Worm (Caenorhabditis elegans) whole organism, midembryonic: ENCODE data around the gene srt-11.

Source experiments
- T22C8.4 ChIP-seq: fragments of 200-800 bp; sonication (Bioruptor generic); IDR thresholded peaks from 2 replicates; pipeline ENCODE4 v1.3.6; 2022; ENCODE audit warnings: missing genetic modification characterization, missing compliant biosample characterization
- cog-1 ChIP-seq: sonication (generic microtip); optimal IDR thresholded peaks from 2 replicates; lab custom pipeline; 2016; ENCODE audit warnings: missing genetic modification characterization, missing compliant biosample characterization
- flt-1 ChIP-seq: fragments of 200-800 bp; sonication (Bioruptor generic); IDR thresholded peaks from 2 replicates; pipeline ENCODE4 v1.3.6; 2022; ENCODE audit warnings: missing genetic modification characterization, missing compliant biosample characterization
- klf-2 ChIP-seq: fragments of 200-800 bp; sonication (Bioruptor generic); conservative IDR thresholded peaks from 2 replicates; pipeline ENCODE4 v1.3.6; 2022; ENCODE audit warnings: missing genetic modification reagents, missing genetic modification characterization, missing compliant biosample characterization
- med-1 ChIP-seq: sonication (generic microtip); optimal IDR thresholded peaks from 2 replicates; lab custom pipeline; 2017; ENCODE audit warnings: missing genetic modification characterization, mild to moderate bottlenecking, missing compliant biosample characterization, antibody characterized with exemption, missing genetic modification reagents; ENCODE audit not compliant: insufficient read depth
- ref-1 ChIP-seq: fragments of 200-800 bp; sonication (Bioruptor generic); conservative IDR thresholded peaks from 2 replicates; pipeline ENCODE4 v1.3.6; 2022; ENCODE audit warnings: missing genetic modification reagents, missing genetic modification characterization, missing compliant biosample characterization
- tab-1 ChIP-seq: fragments of 200-800 bp; sonication (Bioruptor generic); IDR thresholded peaks from 2 replicates; pipeline ENCODE4 v1.3.6; 2022; ENCODE audit warnings: missing genetic modification characterization, missing compliant biosample characterization
- ztf-23 ChIP-seq: fragments of 200-800 bp; sonication (Bioruptor generic); IDR thresholded peaks from 2 replicates; pipeline ENCODE4 v1.3.6; 2022; ENCODE audit warnings: missing genetic modification reagents, missing genetic modification characterization, missing compliant biosample characterization
- ztf-29 ChIP-seq: fragments of 200-800 bp; sonication (Bioruptor generic); IDR thresholded peaks from 2 replicates; pipeline ENCODE4 v1.3.6; 2022; ENCODE audit warnings: missing genetic modification reagents, missing genetic modification characterization, missing compliant biosample characterization

srt-11 gene

DNA sequence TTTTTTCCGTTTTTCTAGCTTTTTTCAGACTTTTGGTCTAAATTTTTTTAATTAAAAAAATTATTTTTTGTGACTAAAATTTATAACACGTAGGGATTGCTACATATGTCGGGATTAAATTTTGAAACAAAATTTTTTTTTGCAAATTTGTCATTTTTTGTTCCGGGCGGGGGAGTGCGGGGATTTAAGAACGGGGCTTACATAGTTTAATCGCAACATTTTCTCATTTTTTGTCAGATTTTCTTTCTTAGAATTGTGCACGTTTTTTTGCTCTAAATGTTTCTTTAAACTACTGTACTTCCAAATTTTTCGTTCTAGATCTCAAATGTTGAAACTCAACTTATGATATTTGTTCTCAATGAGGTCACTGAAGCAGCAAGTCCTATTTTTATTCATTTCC lies 15.0 kb upstream of the srt-11 start, which contains the start of gene Y54E2A.10:
Y54E2A.10 (plus strand) TSS at position 301 of the 400 bp plus-strand sequence.
- no peak for TF ChIP-seq klf-2 (GFP tag; lab: Robert Waterston, UW)
- TF ChIP-seq med-1: no peak
- no peak for TF ChIP-seq ztf-29
- no peak for TF ChIP-seq flt-1 (GFP tag; lab: Robert Waterston, UW)
- TF ChIP-seq tab-1 (GFP tag; lab: Robert Waterston, UW): no peak
- no peak for TF ChIP-seq ztf-23 (GFP tag; lab: Robert Waterston, UW)
- TF ChIP-seq T22C8.4 (GFP tag; lab: Robert Waterston, UW): no peak
- no peak for TF ChIP-seq ref-1 (GFP tag; lab: Robert Waterston, UW)
- TF ChIP-seq cog-1 (tag; lab: Kevin White, UChicago): no peak

DNA sequence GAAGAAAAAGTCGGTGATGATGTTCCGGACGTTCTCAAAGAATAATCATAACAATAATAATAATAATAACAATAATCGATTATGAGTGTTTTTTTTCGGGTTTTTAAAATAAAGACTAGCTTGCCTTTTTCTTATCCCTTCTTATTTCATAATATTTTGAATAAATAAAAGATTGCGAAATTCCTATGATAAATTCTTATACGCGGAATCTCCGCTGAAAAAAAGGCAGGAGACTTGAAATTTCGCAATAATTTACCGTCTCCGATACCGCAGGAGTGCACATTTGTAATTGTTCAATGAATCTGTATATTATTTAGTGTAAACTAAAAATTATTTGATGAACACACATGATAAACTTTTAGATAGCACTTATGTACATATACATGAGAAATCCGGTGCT lies 13.3 kb upstream of the srt-11 start:
- TF ChIP-seq med-1 (no peak), tab-1 (GFP tag; lab: Robert Waterston, UW) (no peak), flt-1 (GFP tag; lab: Robert Waterston, UW) (no peak), ztf-29 (no peak), cog-1 (tag; lab: Kevin White, UChicago) (no peak), ref-1 (GFP tag; lab: Robert Waterston, UW) (no peak), ztf-23 (GFP tag; lab: Robert Waterston, UW) (no peak), klf-2 (GFP tag; lab: Robert Waterston, UW) (no peak)

DNA sequence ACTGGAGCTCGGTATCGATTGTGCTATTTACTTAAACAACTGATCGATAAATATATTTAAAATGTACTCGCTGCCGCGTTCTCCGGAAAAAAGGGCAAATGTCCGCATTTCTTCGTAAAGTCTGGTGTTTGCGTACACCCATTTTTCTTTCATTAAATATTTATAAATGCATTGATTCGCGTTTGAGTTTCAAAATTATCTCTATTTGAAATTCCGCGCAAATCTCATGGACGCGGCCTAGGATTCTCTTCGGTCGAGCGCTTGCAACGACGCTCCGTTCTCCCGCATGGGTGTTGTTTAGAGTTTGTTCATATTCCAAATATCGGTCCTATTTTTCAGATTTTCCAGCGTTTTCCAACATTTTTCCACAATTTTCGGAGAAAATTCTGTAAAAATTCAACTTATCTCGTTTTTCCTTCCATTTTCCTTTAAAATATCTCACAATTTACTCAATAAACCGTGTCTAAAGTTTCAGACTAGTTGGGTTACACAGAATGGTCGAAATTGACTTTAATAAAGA lies 10.8 kb upstream of the srt-11 start, which contains the start of gene eif-3.B:
eif-3.B (plus strand) TSS at position 470 of the 520 bp plus-strand sequence.
- TF ChIP-seq ref-1 (GFP tag; lab: Robert Waterston, UW) (no peak), klf-2 (GFP tag; lab: Robert Waterston, UW) (peak; percentile 63; the same call in 1 of the 2 replicates), cog-1 (tag; lab: Kevin White, UChicago) (peak; percentile 88), flt-1 (GFP tag; lab: Robert Waterston, UW) (peak; percentile 76), tab-1 (GFP tag; lab: Robert Waterston, UW) (no peak), T22C8.4 (GFP tag; lab: Robert Waterston, UW) (peak; percentile 74), ztf-23 (GFP tag; lab: Robert Waterston, UW) (peak; percentile 86), ztf-29 (no peak)

DNA sequence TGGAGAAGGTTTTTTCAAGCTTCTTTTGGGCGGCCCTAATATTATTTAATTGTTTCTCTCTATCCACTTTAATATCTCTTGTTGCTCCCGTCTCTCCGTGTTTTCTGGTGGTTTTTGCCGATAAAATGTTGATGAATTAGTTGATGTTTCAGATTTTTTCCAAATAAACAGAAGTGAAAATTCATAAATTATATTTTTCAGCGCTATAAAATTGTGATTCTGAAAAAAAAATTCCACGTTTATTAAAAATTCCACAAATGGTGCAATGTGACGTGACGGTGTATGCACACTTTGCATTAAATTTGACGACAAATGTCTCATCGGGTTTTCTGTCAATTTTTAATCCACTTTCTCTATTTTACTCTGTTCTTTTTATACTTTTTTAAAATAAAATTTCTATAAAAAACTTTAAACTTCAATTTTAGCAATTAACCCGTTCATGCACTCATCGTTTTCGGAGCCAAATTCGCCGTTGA lies 7.7 kb upstream of the srt-11 start, which contains the start of gene tbc-20:
tbc-20 (plus strand) TSS at position 426 of the 476 bp plus-strand sequence.
- TF ChIP-seq flt-1 (GFP tag; lab: Robert Waterston, UW): no peak
- TF ChIP-seq ztf-23 (GFP tag; lab: Robert Waterston, UW): no peak
- no peak for TF ChIP-seq ref-1 (GFP tag; lab: Robert Waterston, UW)
- TF ChIP-seq ztf-29: no peak
- TF ChIP-seq tab-1 (GFP tag; lab: Robert Waterston, UW): no peak
- no peak for TF ChIP-seq klf-2 (GFP tag; lab: Robert Waterston, UW)
- no peak for TF ChIP-seq T22C8.4 (GFP tag; lab: Robert Waterston, UW)
- TF ChIP-seq cog-1 (tag; lab: Kevin White, UChicago): no peak
- TF ChIP-seq med-1: no peak

DNA sequence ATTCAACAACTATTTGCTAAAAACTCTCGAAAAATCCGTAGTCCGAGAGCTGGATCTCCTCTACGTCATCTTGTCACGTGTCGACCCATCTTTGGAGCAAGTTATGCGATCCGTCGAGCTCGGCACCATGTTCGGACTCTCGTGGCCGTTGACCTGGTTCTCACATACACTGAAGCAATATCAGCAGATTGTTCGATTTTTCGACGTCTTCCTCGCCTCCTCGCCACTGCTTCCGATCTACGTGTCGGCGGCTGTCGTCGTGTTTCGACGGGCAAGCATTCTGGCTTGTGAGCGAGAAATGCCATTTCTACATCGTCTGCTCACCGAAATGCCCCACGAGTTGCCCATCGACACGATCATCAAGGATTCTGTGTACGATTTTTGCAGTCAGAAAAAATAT lies 6.4 kb upstream of the srt-11 start:
- no peak for TF ChIP-seq T22C8.4 (GFP tag; lab: Robert Waterston, UW)
- no peak for TF ChIP-seq cog-1 (tag; lab: Kevin White, UChicago)
- TF ChIP-seq tab-1 (GFP tag; lab: Robert Waterston, UW): no peak
- no peak for TF ChIP-seq ztf-29
- TF ChIP-seq flt-1 (GFP tag; lab: Robert Waterston, UW): no peak
- no peak for TF ChIP-seq ref-1 (GFP tag; lab: Robert Waterston, UW)
- TF ChIP-seq klf-2 (GFP tag; lab: Robert Waterston, UW): no peak
- no peak for TF ChIP-seq ztf-23 (GFP tag; lab: Robert Waterston, UW)
- no peak for TF ChIP-seq med-1

DNA sequence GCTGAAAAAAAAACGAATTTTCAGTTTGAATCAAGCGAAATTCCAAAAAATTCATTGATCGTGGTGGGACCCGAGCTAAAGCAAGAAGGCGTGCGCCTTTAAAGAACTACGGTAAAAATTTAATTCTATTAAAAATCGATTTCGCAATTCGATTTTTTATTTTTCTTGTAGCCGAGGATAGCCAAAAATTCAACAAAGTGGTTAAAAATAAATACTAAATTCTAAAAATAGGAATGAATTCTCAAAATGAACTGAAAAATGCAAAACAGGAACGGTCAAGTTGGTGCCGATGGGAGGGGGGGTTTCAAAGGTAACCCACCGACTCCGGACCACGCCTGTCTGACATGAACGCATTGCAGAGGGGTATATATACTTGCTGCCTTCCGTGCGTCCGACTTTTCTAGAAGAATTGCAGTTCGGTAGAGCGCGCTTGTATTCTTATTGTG lies 4.7 kb upstream of the srt-11 start:
- TF ChIP-seq med-1: no peak
- TF ChIP-seq tab-1 (GFP tag; lab: Robert Waterston, UW): no peak; the same call in 1 of the 2 replicates
- TF ChIP-seq ref-1 (GFP tag; lab: Robert Waterston, UW): 0 out of 2 replicates have a peak, but pooled peaks have one; percentile 44
- no peak for TF ChIP-seq ztf-29
- peak; percentile 85 for TF ChIP-seq flt-1 (GFP tag; lab: Robert Waterston, UW)
- TF ChIP-seq cog-1 (tag; lab: Kevin White, UChicago): no peak
- no peak for TF ChIP-seq ztf-23 (GFP tag; lab: Robert Waterston, UW)
- TF ChIP-seq klf-2 (GFP tag; lab: Robert Waterston, UW): no peak
- no peak for TF ChIP-seq T22C8.4 (GFP tag; lab: Robert Waterston, UW)

DNA sequence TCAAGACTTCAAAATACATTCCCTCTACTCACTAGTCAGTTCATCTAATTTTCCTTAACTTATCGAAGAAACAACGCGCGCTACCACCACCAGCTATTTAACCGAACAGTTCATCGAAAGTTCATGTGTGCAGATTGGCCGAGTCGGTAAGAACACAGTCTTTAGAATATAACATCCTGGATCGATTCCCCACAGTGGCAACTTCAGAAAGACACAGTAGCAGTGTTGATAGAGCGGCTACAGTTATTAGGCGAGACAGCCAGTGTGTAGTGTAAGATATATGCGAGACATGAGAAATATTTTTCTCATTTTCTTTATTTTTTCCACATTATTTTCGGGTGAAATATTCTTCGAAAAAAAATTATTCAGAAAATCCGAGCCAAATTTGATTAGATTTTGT lies 3.3 kb upstream of the srt-11 start:
- TF ChIP-seq flt-1 (GFP tag; lab: Robert Waterston, UW): 0 out of 2 replicates have a peak, but pooled peaks have one; percentile 21

DNA sequence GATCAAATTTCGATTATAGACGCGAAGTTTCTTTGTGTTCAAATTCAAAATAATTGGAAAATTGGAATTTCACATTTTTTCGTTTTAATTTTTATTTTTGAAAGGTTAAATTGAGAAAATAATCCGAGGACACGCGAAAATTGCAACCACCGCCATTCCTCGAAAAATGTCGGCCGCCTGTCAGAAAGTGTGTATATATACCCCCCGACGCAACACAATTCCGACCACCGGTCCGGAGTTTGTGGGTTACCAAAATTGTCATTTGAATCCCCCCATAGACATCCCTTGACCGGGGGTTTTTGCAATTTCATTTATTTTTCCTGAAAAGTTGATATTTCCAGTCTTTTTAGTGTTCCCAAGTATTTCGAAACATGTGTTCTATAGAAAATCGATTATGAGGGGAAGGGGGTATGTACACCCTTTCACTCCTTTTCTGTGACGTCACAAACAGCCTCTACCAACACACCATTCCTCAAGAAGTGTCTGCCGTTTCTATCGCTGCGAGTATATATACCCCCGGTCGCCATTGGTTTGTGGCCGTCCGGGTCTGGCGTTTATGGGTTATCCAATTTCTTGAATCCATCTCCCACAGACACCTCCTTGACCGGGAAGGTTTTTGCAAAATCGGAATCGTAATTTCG lies 1.4 kb upstream of the srt-11 start, which contains the start of gene W01D2.3:
W01D2.3 (minus strand) TSS at position 51 of the 641 bp plus-strand sequence.
- TF ChIP-seq klf-2 (GFP tag; lab: Robert Waterston, UW): peak; percentile 86
- TF ChIP-seq ztf-29: peak; percentile 83
- TF ChIP-seq ref-1 (GFP tag; lab: Robert Waterston, UW): peak; percentile 84
- TF ChIP-seq flt-1 (GFP tag; lab: Robert Waterston, UW): peak; percentile 93
- peak; percentile 90 for TF ChIP-seq tab-1 (GFP tag; lab: Robert Waterston, UW)
- peak; percentile 82 for TF ChIP-seq cog-1 (tag; lab: Kevin White, UChicago)
- peak; percentile 93 for TF ChIP-seq ztf-23 (GFP tag; lab: Robert Waterston, UW)
- peak; percentile 87 for TF ChIP-seq T22C8.4 (GFP tag; lab: Robert Waterston, UW)
- peak; percentile 66 for TF ChIP-seq med-1

DNA sequence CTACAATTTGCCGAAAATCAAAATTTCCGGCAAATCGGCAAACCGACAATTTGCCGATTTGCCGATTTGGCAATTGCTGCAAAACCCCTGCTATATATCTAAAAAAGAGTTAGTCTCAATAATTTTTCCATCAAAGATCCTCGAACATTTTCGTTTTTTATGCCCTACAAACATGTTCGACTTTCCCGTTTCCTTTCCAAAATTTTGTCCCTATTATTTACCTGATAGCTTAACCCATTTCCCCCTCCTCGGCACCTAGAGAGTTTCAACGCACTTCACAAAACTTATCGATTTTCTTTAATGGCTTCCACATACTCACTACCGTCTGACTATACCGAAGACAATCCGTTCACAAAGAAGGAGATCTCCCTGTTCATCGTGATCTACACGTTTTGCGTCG lies 2.9 kb downstream of the srt-11 start, which contains the start of gene W01D2.6:
W01D2.6 (plus strand) TSS at position 301 of the 400 bp plus-strand sequence.
- TF ChIP-seq med-1: no peak
- no peak for TF ChIP-seq ztf-29
- no peak for TF ChIP-seq ztf-23 (GFP tag; lab: Robert Waterston, UW)
- TF ChIP-seq T22C8.4 (GFP tag; lab: Robert Waterston, UW): no peak
- TF ChIP-seq cog-1 (tag; lab: Kevin White, UChicago): no peak
- TF ChIP-seq tab-1 (GFP tag; lab: Robert Waterston, UW): no peak
- no peak for TF ChIP-seq klf-2 (GFP tag; lab: Robert Waterston, UW)
- no peak for TF ChIP-seq ref-1 (GFP tag; lab: Robert Waterston, UW)
- no peak for TF ChIP-seq flt-1 (GFP tag; lab: Robert Waterston, UW)
